Worm (Caenorhabditis elegans) whole organism, young adult: ENCODE measurements around the gene ctsa-1.1.
A peak's percentile ranks its signal among the peaks of the same experiment; 100 is the strongest.

Experiments
- C06A6.2 ChIP-seq: fragments of 200-800 bp; sonication (Bioruptor generic); conservative IDR thresholded peaks from 2 replicates; pipeline ENCODE4 v1.3.6; 2022; ENCODE audit warnings: missing genetic modification characterization, missing compliant biosample characterization
- cebp-1 ChIP-seq, 2 experiments: fragments of 200-800 bp in 1 of 2; sonication (Bioruptor generic) in 1 of 2; sonication (generic microtip) in 1 of 2; IDR thresholded peaks in 1 of 2; optimal IDR thresholded peaks in 1 of 2; 2 replicates each; pipeline versions ENCODE4 v1.3.6 to Lab custom; 2017 to 2022; ENCODE audit warnings: missing compliant biosample characterization in 2 of 2, missing genetic modification characterization in 2 of 2, mild to moderate bottlenecking in 1 of 2, missing genetic modification reagents in 1 of 2, moderate library complexity in 1 of 2
- ceh-100 ChIP-seq: fragments of 200-800 bp; sonication (Bioruptor generic); IDR thresholded peaks from 2 replicates; pipeline ENCODE4 v1.3.6; 2022; ENCODE audit warnings: missing genetic modification reagents, missing genetic modification characterization, missing compliant biosample characterization
- chd-7 ChIP-seq: sonication (generic microtip); optimal IDR thresholded peaks from 2 replicates; lab custom pipeline; 2016; ENCODE audit warnings: mild to moderate bottlenecking, missing genetic modification characterization, moderate library complexity, missing compliant biosample characterization
- him-1 ChIP-seq: sonication (generic microtip); optimal IDR thresholded peaks from 2 replicates; lab custom pipeline; 2016; ENCODE audit warnings: missing genotype, missing genetic modification reagents, missing genetic modification characterization, missing compliant biosample characterization
- hlh-12 ChIP-seq: sonication (generic microtip); optimal IDR thresholded peaks from 2 replicates; lab custom pipeline; 2016; ENCODE audit warnings: missing genetic modification characterization, missing compliant biosample characterization
- madf-3 ChIP-seq: fragments of 200-800 bp; sonication (Bioruptor generic); IDR thresholded peaks from 2 replicates; pipeline ENCODE4 v1.3.6; 2022; ENCODE audit warnings: missing genetic modification reagents, missing genetic modification characterization, missing compliant biosample characterization
- nfyb-1 ChIP-seq: fragments of 200-800 bp; sonication (Bioruptor generic); IDR thresholded peaks from 2 replicates; pipeline ENCODE4 v1.3.6; 2022; ENCODE audit warnings: missing genetic modification reagents, missing genetic modification characterization, missing compliant biosample characterization
- snpc-1.3 ChIP-seq: sonication (generic microtip); optimal IDR thresholded peaks from 2 replicates; lab custom pipeline; 2017; ENCODE audit warnings: missing genetic modification characterization, mild to moderate bottlenecking, missing compliant biosample characterization, antibody characterized with exemption, moderate library complexity, missing genotype, missing genetic modification reagents; ENCODE audit not compliant: insufficient read depth
- unc-62 ChIP-seq: fragments of 150-350 bp; optimal IDR thresholded peaks from 2 replicates; lab custom pipeline; 2014; ENCODE audit warnings: missing biosample characterization, missing genetic modification reagents, missing genetic modification characterization

DNA sequence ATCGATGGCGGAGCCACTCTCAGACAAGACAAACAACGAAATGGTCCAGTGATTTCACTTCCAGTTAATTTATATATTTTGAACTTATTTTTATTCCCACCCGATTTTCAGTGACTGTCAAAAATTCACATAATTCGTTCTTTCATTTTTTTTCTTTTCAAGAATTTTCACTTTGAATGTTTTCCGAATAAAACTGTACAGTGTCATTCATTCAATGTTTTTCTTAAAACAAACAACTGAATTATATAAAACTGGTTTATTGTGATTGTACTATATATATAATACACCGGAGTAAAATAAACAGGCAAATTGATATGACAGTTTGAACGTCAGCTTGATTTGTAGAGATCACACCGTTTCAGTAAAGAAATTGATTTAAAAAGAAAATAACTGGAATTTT, 34.4 kb upstream of the ctsa-1.1 start:
- TF ChIP-seq madf-3 (peak; percentile 76), nfyb-1 (GFP tag; lab: Robert Waterston, UW) (0 out of 2 replicates have a peak, but pooled peaks have one; percentile 28), ceh-100 (no peak; the same call in 1 of the 2 replicates), C06A6.2 (GFP tag; lab: Robert Waterston, UW) (no peak), snpc-1.3 (peak; percentile 46), hlh-12 (tag; lab: Kevin White, UChicago) (no peak), cebp-1 (GFP tag; IDR thresholded peaks at IDR 0.05; lab: Robert Waterston, UW) (no peak), cebp-1 (tag; optimal IDR thresholded peaks at IDR 0.05; lab: Kevin White, UChicago) (peak; percentile 58), unc-62 (GFP tag; lab: Kevin White, UChicago) (no peak), him-1 (tag; lab: Kevin White, UChicago) (peak; percentile 16), chd-7 (tag; lab: Kevin White, UChicago) (no peak)
